Fruit fly (Drosophila melanogaster) whole organism, embryonic: Measurements from ENCODE around the gene CG14339.
A peak's percentile ranks its signal among the peaks of the same experiment; 100 is the strongest.

Source experiments
- ATbp ChIP-seq: fragments of 200-800 bp; sonication (Bioruptor generic); optimal IDR thresholded peaks from 2 replicates; lab custom pipeline; 2017; ENCODE audit warnings: missing biosample characterization, mild to moderate bottlenecking, missing genetic modification characterization, missing genetic modification reagents
- Antp ChIP-seq: fragments of 200-800 bp; sonication (Bioruptor generic); optimal IDR thresholded peaks from 3 replicates; lab custom pipeline; 2016; ENCODE audit warnings: missing biosample characterization, missing genetic modification characterization
- CG10274 ChIP-seq: fragments of 200-800 bp; sonication (Bioruptor generic); optimal IDR thresholded peaks from 3 replicates; lab custom pipeline; 2017; ENCODE audit warnings: missing biosample characterization, mild to moderate bottlenecking, missing genetic modification characterization
- CG10321 ChIP-seq: fragments of 200-800 bp; sonication (Bioruptor generic); IDR thresholded peaks from 2 replicates; pipeline ENCODE4 v1.3.6; 2022; ENCODE audit warnings: missing biosample characterization, missing genetic modification characterization
- CG11723 ChIP-seq: fragments of 200-800 bp; sonication (Bioruptor generic); optimal IDR thresholded peaks from 2 replicates; lab custom pipeline; 2017; ENCODE audit warnings: missing biosample characterization, mild to moderate bottlenecking, missing genetic modification characterization
- CG14965 ChIP-seq: fragments of 200-800 bp; sonication (Bioruptor generic); optimal IDR thresholded peaks from 2 replicates; lab custom pipeline; 2016; ENCODE audit warnings: missing biosample characterization, missing genetic modification characterization, borderline replicate concordance
- CG18262 ChIP-seq: fragments of 200-800 bp; optimal IDR thresholded peaks from 3 replicates; lab custom pipeline; 2019; ENCODE audit warnings: missing biosample characterization, mild to moderate bottlenecking, missing genetic modification characterization, moderate library complexity
- CG2875 ChIP-seq: fragments of 200-800 bp; sonication (Bioruptor generic); optimal IDR thresholded peaks from 2 replicates; lab custom pipeline; 2017; ENCODE audit warnings: missing biosample characterization, mild to moderate bottlenecking, missing genetic modification characterization, missing genetic modification reagents
- CG32772 ChIP-seq: fragments of 200-800 bp; sonication (Bioruptor generic); IDR thresholded peaks from 2 replicates; pipeline ENCODE4 v1.3.6; 2022; ENCODE audit warnings: missing biosample characterization, missing genetic modification characterization
- CG34422 ChIP-seq: fragments of 200-800 bp; sonication (Bioruptor generic); IDR thresholded peaks from 3 replicates; pipeline ENCODE4 v1.3.6; 2022; ENCODE audit warnings: missing biosample characterization, missing genetic modification characterization
- CG3726 ChIP-seq: fragments of 200-800 bp; sonication (Bioruptor generic); IDR thresholded peaks from 3 replicates; pipeline ENCODE4, ENCODE4 v1.3.6; 2022; ENCODE audit warnings: missing biosample characterization, missing genetic modification characterization
- CG3995 ChIP-seq: fragments of 200-800 bp; sonication (Bioruptor generic); optimal IDR thresholded peaks from 3 replicates; lab custom pipeline; 2016; ENCODE audit warnings: missing biosample characterization, missing genetic modification characterization
- CG4404 ChIP-seq: fragments of 200-800 bp; sonication (Bioruptor generic); IDR thresholded peaks from 2 replicates; pipeline ENCODE4 v1.3.6; 2022; ENCODE audit warnings: missing biosample characterization, missing genetic modification characterization
- CG5953 ChIP-seq: fragments of 200-800 bp; sonication (Bioruptor generic); IDR thresholded peaks from 2 replicates; pipeline ENCODE4 v1.3.6; 2022; ENCODE audit warnings: missing biosample characterization, missing genetic modification characterization
- CG6254 ChIP-seq: fragments of 200-800 bp; sonication (Bioruptor generic); optimal IDR thresholded peaks from 3 replicates; lab custom pipeline; 2017; ENCODE audit warnings: mild to moderate bottlenecking, missing biosample characterization, missing genetic modification reagents, missing genetic modification characterization
- CG6765 ChIP-seq: fragments of 200-800 bp; sonication (Bioruptor generic); optimal IDR thresholded peaks from 3 replicates; lab custom pipeline; 2017; ENCODE audit warnings: missing biosample characterization, mild to moderate bottlenecking, missing genetic modification characterization
- CG7372 ChIP-seq: fragments of 200-800 bp; sonication (Bioruptor generic); IDR thresholded peaks from 2 replicates; pipeline ENCODE4 v1.3.6; 2022; ENCODE audit warnings: missing biosample characterization, missing genetic modification characterization
- CG7556 ChIP-seq: fragments of 200-800 bp; sonication (Bioruptor generic); optimal IDR thresholded peaks from 2 replicates; lab custom pipeline; 2017; ENCODE audit warnings: missing biosample characterization, mild to moderate bottlenecking, missing genetic modification characterization
- Camta ChIP-seq: fragments of 200-800 bp; sonication (Bioruptor generic); optimal IDR thresholded peaks from 2 replicates; lab custom pipeline; 2016; ENCODE audit warnings: missing biosample characterization, missing genetic modification characterization
- CrebB ChIP-seq: fragments of 200-800 bp; sonication (Bioruptor generic); optimal IDR thresholded peaks from 3 replicates; lab custom pipeline; 2018; ENCODE audit warnings: missing biosample characterization, mild to moderate bottlenecking, missing genetic modification characterization
- Drgx ChIP-seq: fragments of 200-800 bp; sonication (Bioruptor generic); IDR thresholded peaks from 2 replicates; pipeline ENCODE4 v1.3.6; 2022; ENCODE audit warnings: missing biosample characterization, missing genetic modification characterization
- Elba2 ChIP-seq: fragments of 200-800 bp; sonication (Bioruptor generic); optimal IDR thresholded peaks from 3 replicates; lab custom pipeline; 2016; ENCODE audit warnings: missing biosample characterization, missing genetic modification characterization
- GATAe ChIP-seq: fragments of 200-800 bp; sonication (Bioruptor generic); conservative IDR thresholded peaks from 2 replicates; pipeline ENCODE4 v1.3.6; 2022; ENCODE audit warnings: missing biosample characterization, missing genetic modification characterization
- Hr39 ChIP-seq: fragments of >200 bp; optimal IDR thresholded peaks from 2 replicates; lab custom pipeline; 2017
- Lim3 ChIP-seq: fragments of 200-800 bp; sonication (Bioruptor generic); IDR thresholded peaks from 2 replicates; pipeline ENCODE4 v1.3.6; 2022; ENCODE audit warnings: missing biosample characterization, missing genetic modification characterization
- Max ChIP-seq: fragments of 200-800 bp; sonication (Bioruptor generic); optimal IDR thresholded peaks from 2 replicates; lab custom pipeline; 2016; ENCODE audit warnings: missing biosample characterization, mild to moderate bottlenecking, missing genetic modification characterization
- Nf-YA ChIP-seq: fragments of 200-800 bp; sonication (Bioruptor generic); IDR thresholded peaks from 2 replicates; pipeline ENCODE4 v1.3.6; 2022; ENCODE audit warnings: missing biosample characterization, missing genetic modification characterization
- Sox102F ChIP-seq: fragments of 200-800 bp; sonication (Bioruptor generic); optimal IDR thresholded peaks from 2 replicates; lab custom pipeline; 2018; ENCODE audit warnings: missing biosample characterization, mild to moderate bottlenecking, missing genetic modification characterization, moderate library complexity
- Usf ChIP-seq: fragments of 200-800 bp; sonication (Bioruptor generic); optimal IDR thresholded peaks from 2 replicates; lab custom pipeline; 2017; ENCODE audit warnings: missing genotype, missing biosample characterization, missing genetic modification characterization
- Xrp1 ChIP-seq: fragments of 200-800 bp; sonication (Bioruptor generic); IDR thresholded peaks from 2 replicates; pipeline ENCODE4 v1.3.6; 2022; ENCODE audit warnings: missing biosample characterization, missing genetic modification characterization
- ab ChIP-seq: fragments of 200-800 bp; sonication (Bioruptor generic); optimal IDR thresholded peaks from 2 replicates; lab custom pipeline; 2016; ENCODE audit warnings: missing biosample characterization, missing genetic modification characterization
- caup ChIP-seq: fragments of 200-800 bp; sonication (Bioruptor generic); optimal IDR thresholded peaks from 3 replicates; lab custom pipeline; 2017; ENCODE audit warnings: missing biosample characterization, mild to moderate bottlenecking, missing genetic modification characterization, moderate library complexity; ENCODE audit not compliant: severe bottlenecking
- chinmo ChIP-seq: fragments of 200-800 bp; sonication (Bioruptor generic); IDR thresholded peaks from 4 replicates; pipeline ENCODE4 v1.3.6; 2022; ENCODE audit warnings: missing biosample characterization, missing genetic modification characterization; ENCODE audit not compliant: partially characterized antibody
- dimm ChIP-seq: fragments of 200-800 bp; sonication (Bioruptor generic); IDR thresholded peaks from 2 replicates; pipeline ENCODE4 v1.3.6; 2022; ENCODE audit warnings: missing biosample characterization, missing genetic modification characterization
- grau ChIP-seq: fragments of 200-800 bp; optimal IDR thresholded peaks from 3 replicates; lab custom pipeline; 2019; ENCODE audit warnings: missing biosample characterization, mild to moderate bottlenecking, missing genetic modification characterization, moderate library complexity
- h ChIP-seq: fragments of >200 bp; optimal IDR thresholded peaks from 2 replicates; lab custom pipeline; 2017
- hb ChIP-seq: fragments of 200-800 bp; sonication (Bioruptor generic); IDR thresholded peaks from 3 replicates; pipeline ENCODE4 v1.3.6; 2022; ENCODE audit warnings: missing biosample characterization, missing genetic modification characterization; ENCODE audit not compliant: partially characterized antibody
- inv ChIP-seq: fragments of 200-800 bp; sonication (Bioruptor generic); IDR thresholded peaks from 2 replicates; pipeline ENCODE4 v1.3.6; 2022; ENCODE audit warnings: missing biosample characterization, missing genetic modification characterization; ENCODE audit not compliant: partially characterized antibody
- kay ChIP-seq: fragments of 200-800 bp; sonication (Bioruptor generic); optimal IDR thresholded peaks from 2 replicates; lab custom pipeline; 2016; ENCODE audit warnings: missing biosample characterization, missing genetic modification characterization
- klu ChIP-seq: fragments of 200-800 bp; sonication (Bioruptor generic); IDR thresholded peaks from 2 replicates; pipeline ENCODE4 v1.3.6; 2022; ENCODE audit warnings: missing biosample characterization, missing genetic modification characterization
- mam ChIP-seq: fragments of 200-800 bp; sonication (Bioruptor generic); optimal IDR thresholded peaks from 3 replicates; lab custom pipeline; 2016; ENCODE audit warnings: missing biosample characterization, missing genetic modification characterization
- mld ChIP-seq: fragments of 200-800 bp; sonication (Bioruptor generic); IDR thresholded peaks from 3 replicates; pipeline ENCODE4 v1.3.6; 2022; ENCODE audit warnings: missing biosample characterization, missing genetic modification characterization; ENCODE audit not compliant: partially characterized antibody
- nerfin-2 ChIP-seq: fragments of 200-800 bp; sonication (Bioruptor generic); IDR thresholded peaks from 2 replicates; pipeline ENCODE4 v1.3.6; 2022; ENCODE audit warnings: missing biosample characterization, missing genetic modification characterization; ENCODE audit not compliant: partially characterized antibody
- nom ChIP-seq: fragments of 200-800 bp; sonication (Bioruptor generic); optimal IDR thresholded peaks from 2 replicates; lab custom pipeline; 2017; ENCODE audit warnings: missing biosample characterization, missing genetic modification characterization, mild to moderate bottlenecking, moderate library complexity, missing genetic modification reagents
- pho ChIP-seq: fragments of 200-800 bp; sonication (Bioruptor generic); optimal IDR thresholded peaks from 2 replicates; lab custom pipeline; 2016; ENCODE audit warnings: missing biosample characterization, missing genetic modification characterization
- sens-2 ChIP-seq: fragments of 200-800 bp; sonication (Bioruptor generic); IDR thresholded peaks from 2 replicates; pipeline ENCODE4 v1.3.6; 2022; ENCODE audit warnings: missing biosample characterization, missing genetic modification characterization
- tap ChIP-seq: fragments of 200-800 bp; optimal IDR thresholded peaks from 3 replicates; lab custom pipeline; 2019; ENCODE audit warnings: missing biosample characterization, mild to moderate bottlenecking, missing genetic modification characterization, moderate library complexity
- tll ChIP-seq, 2 experiments: fragments of 200-800 bp in 1 of 2; fragments of >200 bp in 1 of 2; sonication (Bioruptor generic) in 1 of 2; optimal IDR thresholded peaks; 2 replicates each; lab custom pipeline; 2017 to 2019; ENCODE audit warnings: missing biosample characterization in 2 of 2, missing genetic modification characterization in 2 of 2, mild to moderate bottlenecking in 1 of 2, moderate library complexity in 1 of 2
- vfl ChIP-seq: fragments of 200-800 bp; sonication (Bioruptor generic); optimal IDR thresholded peaks from 2 replicates; lab custom pipeline; 2016; ENCODE audit warnings: missing biosample characterization, missing genetic modification characterization
- vvl ChIP-seq: fragments of 200-800 bp; sonication (Bioruptor generic); IDR thresholded peaks from 2 replicates; pipeline ENCODE4 v1.3.6; 2022; ENCODE audit warnings: missing biosample characterization, missing genetic modification characterization
- wdn ChIP-seq: fragments of 200-800 bp; sonication (Bioruptor generic); IDR thresholded peaks from 2 replicates; pipeline ENCODE4 v1.3.6; 2022; ENCODE audit warnings: missing biosample characterization, missing genetic modification characterization

The CG14339 gene

DNA sequence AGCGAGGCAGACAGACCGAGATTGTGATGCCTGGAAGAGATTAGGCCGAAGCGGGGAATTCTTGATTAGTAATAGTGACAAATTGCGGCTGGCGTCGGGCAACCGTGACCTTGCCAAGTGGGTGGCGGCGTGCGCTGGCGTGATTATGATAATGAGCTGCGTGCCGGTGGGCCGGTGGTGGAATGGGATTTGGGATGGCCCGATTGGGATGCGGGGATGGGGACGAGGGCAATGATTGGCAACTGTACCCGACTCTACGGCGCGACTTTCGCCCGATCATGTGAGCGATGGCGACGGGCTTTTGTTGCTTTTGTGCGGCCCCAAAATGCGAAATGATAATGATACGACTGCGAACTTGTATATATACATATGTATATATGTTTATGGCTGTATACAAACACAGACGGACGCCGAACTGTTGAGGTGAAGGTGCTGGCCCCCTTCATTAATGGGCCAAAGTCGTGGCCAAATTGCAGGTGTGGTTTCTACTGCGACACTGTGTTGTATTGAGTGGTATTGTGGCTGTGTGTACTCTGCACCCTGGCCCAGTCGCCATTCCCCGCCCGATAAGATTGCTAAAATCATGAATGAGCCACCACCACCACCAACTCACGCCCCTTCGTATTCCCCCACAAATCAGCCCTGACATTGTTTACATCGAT, 8.5 kb downstream of the CG14339 start (continued):
- TF ChIP-seq Xrp1 (no peak), CG18262 (tag; lab: Kevin White, UChicago) (no peak), caup (GFP tag; lab: Kevin White, UChicago) (no peak), CG7372 (GFP tag; lab: Robert Waterston, UW) (no peak), CG2875 (GFP tag; lab: Kevin White, UChicago) (no peak), Max (GFP tag; lab: Kevin White, UChicago) (no peak), sens-2 (GFP tag; lab: Robert Waterston, UW) (no peak), CG5953 (GFP tag; lab: Robert Waterston, UW) (no peak), ATbp (GFP tag; lab: Kevin White, UChicago) (no peak), Camta (GFP tag; lab: Kevin White, UChicago) (no peak), nerfin-2 (GFP tag; lab: Robert Waterston, UW) (no peak), chinmo (GFP tag; lab: Robert Waterston, UW) (0 out of 4 replicates have a peak, but pooled peaks have one; percentile 4), mam (no peak), wdn (no peak), CG6765 (GFP tag; lab: Kevin White, UChicago) (peak; percentile 30), CG32772 (GFP tag; lab: Robert Waterston, UW) (no peak), CG10321 (GFP tag; lab: Robert Waterston, UW) (no peak), GATAe (GFP tag; lab: Robert Waterston, UW) (peak; percentile 48; the same call in 1 of the 2 replicates), nom (GFP tag; lab: Kevin White, UChicago) (peak; percentile 22), grau (no peak), kay (GFP tag; lab: Kevin White, UChicago) (no peak), Lim3 (GFP tag; lab: Robert Waterston, UW) (no peak), CG4404 (GFP tag; lab: Robert Waterston, UW) (no peak), vfl (GFP tag; lab: Kevin White, UChicago) (no peak), CG7556 (GFP tag; lab: Kevin White, UChicago) (no peak), Drgx (GFP tag; lab: Robert Waterston, UW) (no peak), dimm (GFP tag; lab: Robert Waterston, UW) (no peak), CG34422 (GFP tag; lab: Robert Waterston, UW) (no peak), ab (no peak), tll (GFP tag; optimal IDR thresholded peaks at IDR 0.05; lab: Kevin White, UChicago) (no peak), CrebB (tag; lab: Kevin White, UChicago) (no peak), hb (GFP tag; lab: Robert Waterston, UW) (0 out of 3 replicates have a peak, but pooled peaks have one; percentile 5), CG6254 (GFP tag; lab: Kevin White, UChicago) (no peak), mld (GFP tag; lab: Robert Waterston, UW) (no peak), inv (GFP tag; lab: Robert Waterston, UW) (0 out of 2 replicates have a peak, but pooled peaks have one; percentile 23), CG3726 (no peak), tap (tag; lab: Kevin White, UChicago) (no peak), Nf-YA (GFP tag; lab: Robert Waterston, UW) (no peak), Usf (GFP tag; lab: Kevin White, UChicago) (no peak), h (lab: Kevin White, UChicago) (no peak), CG10274 (GFP tag; lab: Kevin White, UChicago) (no peak), vvl (GFP tag; lab: Robert Waterston, UW) (peak; percentile 45; the same call in 1 of the 2 replicates), CG11723 (no peak), Antp (GFP tag; lab: Kevin White, UChicago) (no peak), CG3995 (no peak), klu (GFP tag; lab: Robert Waterston, UW) (no peak), Sox102F (no peak), Elba2 (GFP tag; lab: Kevin White, UChicago) (no peak), pho (GFP tag; lab: Kevin White, UChicago) (no peak), CG14965 (no peak), Hr39 (no peak)
